Fruit fly (Drosophila melanogaster) whole organism, pupa: ENCODE results near the gene Rpn7.

Experiments used
- CG14655 ChIP-seq: fragments of 200-800 bp; sonication (Bioruptor generic); optimal IDR thresholded peaks from 3 replicates; lab custom pipeline; 2017; ENCODE audit warnings: mild to moderate bottlenecking, missing biosample characterization, missing genetic modification reagents, missing genetic modification characterization
- CG17806 ChIP-seq: fragments of 200-800 bp; sonication (Bioruptor generic); optimal IDR thresholded peaks from 2 replicates; lab custom pipeline; 2018; ENCODE audit warnings: missing biosample characterization, mild to moderate bottlenecking, missing genetic modification characterization, moderate library complexity
- CG4496 ChIP-seq: fragments of 200-800 bp; sonication (Bioruptor generic); IDR thresholded peaks from 3 replicates; pipeline ENCODE4 v1.3.6; 2022; ENCODE audit warnings: missing biosample characterization, missing genetic modification characterization
- CG8159 ChIP-seq: fragments of 200-800 bp; sonication (Bioruptor generic); optimal IDR thresholded peaks from 3 replicates; lab custom pipeline; 2018; ENCODE audit warnings: missing biosample characterization, mild to moderate bottlenecking, missing genetic modification characterization, moderate library complexity
- CG8301 ChIP-seq: fragments of 200-800 bp; sonication (Bioruptor generic); optimal IDR thresholded peaks from 2 replicates; lab custom pipeline; 2018; ENCODE audit warnings: missing biosample characterization, mild to moderate bottlenecking, missing genetic modification characterization
- EcR ChIP-seq: fragments of 200-800 bp; sonication (Bioruptor generic); optimal IDR thresholded peaks from 3 replicates; lab custom pipeline; 2019; ENCODE audit warnings: missing biosample characterization, missing genetic modification characterization, mild to moderate bottlenecking, moderate library complexity, missing genetic modification reagents
- Pif1A ChIP-seq: fragments of 200-800 bp; sonication (Bioruptor generic); optimal IDR thresholded peaks from 3 replicates; lab custom pipeline; 2016; ENCODE audit warnings: missing biosample characterization, missing genetic modification characterization
- fd96Ca ChIP-seq: fragments of 200-800 bp; sonication (Bioruptor generic); IDR thresholded peaks from 3 replicates; pipeline ENCODE4 v1.3.6; 2022; ENCODE audit warnings: missing biosample characterization, missing genetic modification characterization

dm6 chr3R:22446493-22446892 is 15.4 kb downstream of the Rpn7 start, which contains the start of gene CG12499:
- no peak for TF ChIP-seq EcR
- no peak for TF ChIP-seq CG17806 (tag; lab: Kevin White, UChicago)
- no peak for TF ChIP-seq CG8159
- TF ChIP-seq CG8301 (tag; lab: Kevin White, UChicago) = no peak
- TF ChIP-seq fd96Ca (GFP tag; lab: Robert Waterston, UW) = no peak
- no peak for TF ChIP-seq CG14655
- no peak for TF ChIP-seq Pif1A (GFP tag; lab: Kevin White, UChicago)
- TF ChIP-seq CG4496 (GFP tag; lab: Robert Waterston, UW) = no peak
